Fruit fly (Drosophila melanogaster) whole organism, prepupa: ENCODE data around the gene Bre1.
A peak's percentile ranks its signal among the peaks of the same experiment; 100 is the strongest.

Source experiments
- CG10669 ChIP-seq: fragments of 200-800 bp; sonication (Bioruptor generic); optimal IDR thresholded peaks from 3 replicates; lab custom pipeline; 2018; ENCODE audit warnings: missing biosample characterization, mild to moderate bottlenecking, missing genetic modification characterization, moderate library complexity
- CG11294 ChIP-seq: fragments of 200-800 bp; sonication (Bioruptor generic); IDR thresholded peaks from 2 replicates; pipeline ENCODE4 v1.3.6; 2022; ENCODE audit warnings: missing biosample characterization, missing genetic modification characterization
- CG11762 ChIP-seq: fragments of 200-800 bp; sonication (Bioruptor generic); optimal IDR thresholded peaks from 3 replicates; lab custom pipeline; 2016; ENCODE audit warnings: missing biosample characterization, missing genetic modification characterization; ENCODE audit not compliant: insufficient read depth
- CG15336 ChIP-seq: fragments of 200-800 bp; sonication (Bioruptor generic); IDR thresholded peaks from 2 replicates; pipeline ENCODE4 v1.3.6; 2022; ENCODE audit warnings: missing biosample characterization, missing genetic modification characterization
- CG1621 ChIP-seq: fragments of 200-800 bp; sonication (Bioruptor generic); optimal IDR thresholded peaks from 3 replicates; lab custom pipeline; 2018; ENCODE audit warnings: missing biosample characterization, mild to moderate bottlenecking, missing genetic modification characterization
- CG16779 ChIP-seq: fragments of 200-800 bp; sonication (Bioruptor generic); optimal IDR thresholded peaks from 3 replicates; lab custom pipeline; 2017; ENCODE audit warnings: missing biosample characterization, mild to moderate bottlenecking, missing genetic modification characterization
- CG3032 ChIP-seq: fragments of 200-800 bp; optimal IDR thresholded peaks from 2 replicates; lab custom pipeline; 2019; ENCODE audit warnings: missing biosample characterization, mild to moderate bottlenecking, missing genetic modification characterization, moderate library complexity
- CG34406 ChIP-seq: fragments of 200-800 bp; sonication (Bioruptor generic); optimal IDR thresholded peaks from 3 replicates; lab custom pipeline; 2016; ENCODE audit warnings: missing biosample characterization, missing genetic modification characterization
- CG3919 ChIP-seq: fragments of 200-800 bp; sonication (Bioruptor generic); optimal IDR thresholded peaks from 3 replicates; lab custom pipeline; 2016; ENCODE audit warnings: missing biosample characterization, missing genetic modification characterization
- CG6163 ChIP-seq: fragments of 200-800 bp; sonication (Bioruptor generic); IDR thresholded peaks from 3 replicates; pipeline ENCODE4 v1.3.6; 2022; ENCODE audit warnings: missing biosample characterization, missing genetic modification characterization
- CG6276 ChIP-seq: fragments of 200-800 bp; sonication (Bioruptor generic); optimal IDR thresholded peaks from 2 replicates; lab custom pipeline; 2017; ENCODE audit warnings: missing biosample characterization, mild to moderate bottlenecking, missing genetic modification characterization
- CG6792 ChIP-seq: fragments of 200-800 bp; sonication (Bioruptor generic); optimal IDR thresholded peaks from 3 replicates; lab custom pipeline; 2016; ENCODE audit warnings: missing biosample characterization, missing genetic modification characterization
- CG7368 ChIP-seq: fragments of 200-800 bp; sonication (Bioruptor generic); optimal IDR thresholded peaks from 3 replicates; lab custom pipeline; 2016; ENCODE audit warnings: missing biosample characterization, missing genetic modification characterization
- CG8119 ChIP-seq: fragments of 200-800 bp; sonication (Bioruptor generic); IDR thresholded peaks from 3 replicates; pipeline ENCODE4 v1.3.6; 2022; ENCODE audit warnings: missing biosample characterization, missing genetic modification characterization
- CG8632 ChIP-seq: fragments of 200-800 bp; sonication (Bioruptor generic); optimal IDR thresholded peaks from 3 replicates; lab custom pipeline; 2016; ENCODE audit warnings: missing biosample characterization, missing genetic modification characterization
- CG9139 ChIP-seq: fragments of 200-800 bp; sonication (Bioruptor generic); optimal IDR thresholded peaks from 3 replicates; lab custom pipeline; 2017; ENCODE audit warnings: missing biosample characterization, mild to moderate bottlenecking, missing genetic modification characterization
- Eip75B ChIP-seq: fragments of 200-800 bp; sonication (Bioruptor generic); optimal IDR thresholded peaks from 3 replicates; lab custom pipeline; 2016; ENCODE audit warnings: missing biosample characterization, missing genetic modification characterization
- Eip78C ChIP-seq: fragments of 200-800 bp; sonication (Bioruptor generic); peaks from one replicate; lab custom pipeline; 2016; ENCODE audit warnings: missing biosample characterization, missing genetic modification characterization
- Eip93F ChIP-seq: fragments of 200-800 bp; sonication (Bioruptor generic); optimal IDR thresholded peaks from 2 replicates; lab custom pipeline; 2016; ENCODE audit warnings: missing biosample characterization, mild to moderate bottlenecking, missing genetic modification characterization
- Ets21C ChIP-seq: fragments of 200-800 bp; sonication (Bioruptor generic); optimal IDR thresholded peaks from 3 replicates; lab custom pipeline; 2016; ENCODE audit warnings: missing biosample characterization, missing genetic modification characterization
- Ets96B ChIP-seq: fragments of 200-800 bp; optimal IDR thresholded peaks from 2 replicates; lab custom pipeline; 2019; ENCODE audit warnings: missing biosample characterization, mild to moderate bottlenecking, missing genetic modification characterization, moderate library complexity
- Gug ChIP-seq: fragments of 200-800 bp; sonication (Bioruptor generic); IDR thresholded peaks from 2 replicates; pipeline ENCODE4 v1.3.6; 2022; ENCODE audit warnings: missing biosample characterization, missing genetic modification characterization
- Hr39 ChIP-seq: fragments of 200-800 bp; sonication (Bioruptor generic); optimal IDR thresholded peaks from 2 replicates; lab custom pipeline; 2016; ENCODE audit warnings: missing biosample characterization, missing genetic modification characterization
- Hr4 ChIP-seq: fragments of 200-800 bp; sonication (Bioruptor generic); optimal IDR thresholded peaks from 3 replicates; lab custom pipeline; 2016; ENCODE audit warnings: missing biosample characterization, missing genetic modification characterization
- Met ChIP-seq: fragments of 200-800 bp; sonication (Bioruptor generic); optimal IDR thresholded peaks from 3 replicates; lab custom pipeline; 2016; ENCODE audit warnings: missing biosample characterization, missing genetic modification characterization
- OdsH ChIP-seq: fragments of 200-800 bp; sonication (Bioruptor generic); optimal IDR thresholded peaks from 3 replicates; lab custom pipeline; 2016; ENCODE audit warnings: missing biosample characterization, missing genetic modification characterization
- Smox ChIP-seq: fragments of 200-800 bp; sonication (Bioruptor generic); optimal IDR thresholded peaks from 3 replicates; lab custom pipeline; 2016; ENCODE audit warnings: missing biosample characterization, missing genetic modification characterization
- Sox102F ChIP-seq: fragments of 200-800 bp; sonication (Bioruptor generic); optimal IDR thresholded peaks from 2 replicates; lab custom pipeline; 2016; ENCODE audit warnings: missing biosample characterization, mild to moderate bottlenecking, missing genetic modification characterization
- Sox14 ChIP-seq: fragments of 200-800 bp; sonication (Bioruptor generic); optimal IDR thresholded peaks from 3 replicates; lab custom pipeline; 2016; ENCODE audit warnings: missing biosample characterization, missing genetic modification characterization
- achi ChIP-seq: fragments of 200-800 bp; sonication (Bioruptor generic); optimal IDR thresholded peaks from 3 replicates; lab custom pipeline; 2016; ENCODE audit warnings: missing biosample characterization, missing genetic modification characterization
- acj6 ChIP-seq: fragments of 200-800 bp; sonication (Bioruptor generic); optimal IDR thresholded peaks from 3 replicates; lab custom pipeline; 2016; ENCODE audit warnings: missing biosample characterization, missing genetic modification characterization
- cyc ChIP-seq: fragments of 200-800 bp; sonication (Bioruptor generic); optimal IDR thresholded peaks from 3 replicates; lab custom pipeline; 2016; ENCODE audit warnings: missing biosample characterization, missing genetic modification characterization
- eg ChIP-seq: fragments of 200-800 bp; sonication (Bioruptor generic); IDR thresholded peaks from 3 replicates; pipeline ENCODE4 v1.3.6; 2022; ENCODE audit warnings: missing biosample characterization, missing genetic modification characterization
- esn ChIP-seq: fragments of 200-800 bp; sonication (Bioruptor generic); optimal IDR thresholded peaks from 2 replicates; lab custom pipeline; 2016; ENCODE audit warnings: missing biosample characterization, mild to moderate bottlenecking, missing genetic modification characterization, moderate library complexity
- fd59A ChIP-seq: fragments of 200-800 bp; sonication (Bioruptor generic); optimal IDR thresholded peaks from 2 replicates; lab custom pipeline; 2017; ENCODE audit warnings: missing biosample characterization, mild to moderate bottlenecking, missing genetic modification characterization, missing genetic modification reagents
- fd85E ChIP-seq: fragments of 200-800 bp; sonication (Bioruptor generic); optimal IDR thresholded peaks from 3 replicates; lab custom pipeline; 2016; ENCODE audit warnings: missing biosample characterization, missing genetic modification characterization
- fkh ChIP-seq: fragments of 200-800 bp; sonication (Bioruptor generic); optimal IDR thresholded peaks from 3 replicates; lab custom pipeline; 2017; ENCODE audit warnings: missing biosample characterization, mild to moderate bottlenecking, missing genetic modification characterization, moderate library complexity
- lz ChIP-seq: fragments of 200-800 bp; sonication (Bioruptor generic); optimal IDR thresholded peaks from 3 replicates; lab custom pipeline; 2016; ENCODE audit warnings: missing biosample characterization, missing genetic modification characterization
- net ChIP-seq: fragments of 200-800 bp; sonication (Bioruptor generic); optimal IDR thresholded peaks from 3 replicates; lab custom pipeline; 2016; ENCODE audit warnings: missing biosample characterization, missing genetic modification characterization
- pdm3 ChIP-seq: fragments of 200-800 bp; sonication (Bioruptor generic); optimal IDR thresholded peaks from 3 replicates; lab custom pipeline; 2016; ENCODE audit warnings: missing biosample characterization, missing genetic modification characterization
- salr ChIP-seq, 2 experiments: fragments of 200-800 bp; sonication (Bioruptor generic); optimal IDR thresholded peaks; 3 replicates each; lab custom pipeline; 2016 to 2018; ENCODE audit warnings: missing biosample characterization in 2 of 2, missing genetic modification characterization in 2 of 2, mild to moderate bottlenecking in 1 of 2
- spab ChIP-seq: fragments of 200-800 bp; sonication (Bioruptor generic); optimal IDR thresholded peaks from 2 replicates; lab custom pipeline; 2017; ENCODE audit warnings: missing biosample characterization, mild to moderate bottlenecking, missing genetic modification characterization, missing genetic modification reagents
- ss ChIP-seq, 2 experiments: fragments of 200-800 bp; sonication (Bioruptor generic); optimal IDR thresholded peaks; 2 replicates in 1 of 2; 3 replicates in 1 of 2; lab custom pipeline; 2017 to 2018; ENCODE audit warnings: mild to moderate bottlenecking in 2 of 2, missing biosample characterization in 2 of 2, missing genetic modification characterization in 2 of 2, moderate library complexity in 1 of 2
- svp ChIP-seq: fragments of 200-800 bp; sonication (Bioruptor generic); peaks from one replicate; lab custom pipeline; 2016; ENCODE audit warnings: missing biosample characterization, missing genetic modification characterization
- topi ChIP-seq: fragments of 200-800 bp; sonication (Bioruptor generic); optimal IDR thresholded peaks from 3 replicates; lab custom pipeline; 2016; ENCODE audit warnings: missing biosample characterization, missing genetic modification characterization
- vri ChIP-seq: fragments of 200-800 bp; sonication (Bioruptor generic); optimal IDR thresholded peaks from 3 replicates; lab custom pipeline; 2016; ENCODE audit warnings: missing biosample characterization, mild to moderate bottlenecking, missing genetic modification characterization

Bre1 gene

DNA sequence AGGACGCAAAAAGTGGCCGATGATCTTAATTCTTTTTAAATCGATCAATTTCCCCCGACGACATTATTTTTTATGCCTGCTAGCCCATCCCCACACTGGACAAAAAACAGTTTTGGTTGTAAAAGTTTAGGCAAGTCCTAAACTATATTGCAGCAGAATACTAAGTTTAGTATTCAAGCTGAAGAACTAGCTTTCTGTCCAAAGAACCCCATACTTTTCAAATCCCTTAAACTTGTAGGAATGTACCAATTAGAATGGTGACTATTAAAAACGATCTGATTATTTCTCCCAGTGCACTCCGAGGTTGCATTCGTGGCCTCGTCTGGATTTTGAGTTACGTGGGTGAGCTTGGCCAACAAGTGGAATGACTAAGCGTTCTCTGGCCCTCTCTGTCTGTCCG lies 31.5 kb upstream of the Bre1 start (continued):
- no peak for TF ChIP-seq vri (GFP tag; lab: Kevin White, UChicago)
- TF ChIP-seq topi, result no peak
- TF ChIP-seq acj6, result peak; percentile 28
- 0 out of 3 replicates have a peak, but pooled peaks have one; percentile 12 for TF ChIP-seq CG6163 (GFP tag; lab: Robert Waterston, UW)

DNA sequence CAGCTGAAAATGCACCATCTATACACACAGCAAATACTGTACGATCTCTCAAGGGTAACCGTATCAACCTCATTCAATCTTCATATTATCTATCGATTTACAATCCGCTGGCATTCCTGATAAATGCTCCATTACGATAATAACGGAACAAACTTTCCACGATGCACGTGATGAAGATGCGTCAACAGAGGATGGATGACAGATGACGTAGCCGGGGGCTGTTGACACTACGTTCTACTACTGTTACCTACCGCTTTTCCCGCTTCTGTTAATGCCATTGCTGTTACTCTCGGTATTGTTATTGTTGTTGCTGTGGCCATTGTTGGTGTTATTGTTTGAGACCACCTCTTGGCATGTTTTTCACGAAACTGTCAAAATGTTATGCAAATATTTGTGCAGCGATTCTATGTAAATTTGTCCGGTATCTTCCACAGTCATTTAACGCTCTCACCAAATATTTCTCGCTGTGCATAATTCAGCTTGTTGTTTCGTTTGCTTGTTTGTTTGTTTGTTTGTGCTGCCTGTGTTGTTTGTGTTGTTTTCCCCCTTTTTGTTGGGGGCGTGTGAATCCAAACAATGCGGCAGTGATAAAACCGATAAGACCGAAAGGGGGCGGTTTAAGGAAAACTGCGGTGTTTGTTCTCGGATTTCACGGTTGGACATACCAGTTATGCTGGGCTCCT lies 29.9 kb upstream of the Bre1 start:
- peak; percentile 7 for TF ChIP-seq CG10669 (GFP tag; lab: Kevin White, UChicago)
- no peak for TF ChIP-seq CG9139 (GFP tag; lab: Kevin White, UChicago)
- TF ChIP-seq salr (GFP tag; optimal IDR thresholded peaks at IDR 0.05; lab: Kevin White, UChicago), result no peak
- TF ChIP-seq CG11762 (GFP tag; lab: Kevin White, UChicago), result no peak
- TF ChIP-seq CG3919, result peak; percentile 19
- TF ChIP-seq Ets21C (GFP tag; lab: Kevin White, UChicago), result no peak
- TF ChIP-seq lz (GFP tag; lab: Kevin White, UChicago), result peak; percentile 9
- no peak for TF ChIP-seq Smox
- no peak for TF ChIP-seq cyc (GFP tag; lab: Kevin White, UChicago)
- peak; percentile 21 for TF ChIP-seq CG34406 (GFP tag; lab: Kevin White, UChicago)
- TF ChIP-seq fd85E (GFP tag; lab: Kevin White, UChicago), result no peak
- peak; percentile 97 for TF ChIP-seq fkh (GFP tag; lab: Kevin White, UChicago)
- TF ChIP-seq Eip78C (GFP tag; lab: Kevin White, UChicago), result peak; percentile 66
- TF ChIP-seq acj6, result peak; percentile 2
- peak in 1 of 2 experiments; percentile 3 for TF ChIP-seq ss (GFP tag; optimal IDR thresholded peaks at IDR 0.05; lab: Kevin White, UChicago)
- peak; percentile 15 for TF ChIP-seq CG1621 (tag; lab: Kevin White, UChicago)
- no peak for TF ChIP-seq pdm3 (GFP tag; lab: Kevin White, UChicago)
- peak; percentile 22 for TF ChIP-seq svp
- peak; percentile 53; the same call in 1 of the 3 replicates for TF ChIP-seq CG6163 (GFP tag; lab: Robert Waterston, UW)
- peak; percentile 11 for TF ChIP-seq Eip75B (GFP tag; lab: Kevin White, UChicago)
- TF ChIP-seq spab, result no peak
- peak; percentile 1 for TF ChIP-seq CG7368 (GFP tag; lab: Kevin White, UChicago)
- TF ChIP-seq Met, result peak; percentile 17
- TF ChIP-seq eg (GFP tag; lab: Robert Waterston, UW), result no peak
- no peak for TF ChIP-seq CG3032 (tag; lab: Kevin White, UChicago)
- TF ChIP-seq net (GFP tag; lab: Kevin White, UChicago), result peak; percentile 12
- TF ChIP-seq OdsH, result no peak
- TF ChIP-seq CG6792 (GFP tag; lab: Kevin White, UChicago), result peak; percentile 1
- no peak for TF ChIP-seq Sox102F (GFP tag; lab: Kevin White, UChicago)

DNA sequence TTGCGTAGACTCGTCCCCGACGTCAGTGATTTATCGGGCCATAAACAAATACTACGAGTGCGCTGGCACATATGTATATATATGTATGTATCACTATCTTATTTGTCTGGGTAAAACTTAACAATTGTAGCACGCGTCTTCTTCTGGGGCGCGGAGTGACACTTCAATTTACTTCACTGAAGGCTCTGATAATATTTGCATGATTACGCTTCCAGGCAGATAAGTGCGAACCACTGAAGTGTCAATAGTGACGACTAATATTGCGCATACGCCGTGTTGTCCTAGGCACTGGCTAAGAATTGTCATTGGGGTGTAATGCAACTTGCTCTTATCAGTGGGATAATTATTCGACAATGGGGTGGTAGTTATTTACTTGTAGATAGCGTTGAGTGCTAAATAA lies 27.5 kb upstream of the Bre1 start:
- TF ChIP-seq CG34406 (GFP tag; lab: Kevin White, UChicago) (peak; percentile 27), CG10669 (GFP tag; lab: Kevin White, UChicago) (peak; percentile 43), Eip75B (GFP tag; lab: Kevin White, UChicago) (no peak), Met (no peak), achi (GFP tag; lab: Kevin White, UChicago) (no peak), CG11294 (no peak), esn (GFP tag; lab: Kevin White, UChicago) (peak; percentile 19), vri (GFP tag; lab: Kevin White, UChicago) (peak; percentile 1), Eip78C (GFP tag; lab: Kevin White, UChicago) (peak; percentile 86), Ets96B (tag; lab: Kevin White, UChicago) (no peak), CG3032 (tag; lab: Kevin White, UChicago) (peak; percentile 1), CG8119 (no peak), fkh (GFP tag; lab: Kevin White, UChicago) (peak; percentile 55), Hr39 (GFP tag; lab: Kevin White, UChicago) (no peak), Sox14 (no peak), cyc (GFP tag; lab: Kevin White, UChicago) (no peak), net (GFP tag; lab: Kevin White, UChicago) (peak; percentile 9), fd59A (peak; percentile 23), Eip93F (GFP tag; lab: Kevin White, UChicago) (no peak), CG8632 (GFP tag; lab: Kevin White, UChicago) (peak; percentile 29), acj6 (no peak), Gug (GFP tag; lab: Robert Waterston, UW) (no peak), ss (GFP tag; optimal IDR thresholded peaks at IDR 0.05; lab: Kevin White, UChicago) (peak; percentile 8 to 64), eg (GFP tag; lab: Robert Waterston, UW) (0 out of 3 replicates have a peak, but pooled peaks have one; percentile 38), CG6276 (GFP tag; lab: Kevin White, UChicago) (peak; percentile 5), CG15336 (0 out of 2 replicates have a peak, but pooled peaks have one; percentile 18), Hr4 (GFP tag; lab: Kevin White, UChicago) (no peak), svp (peak; percentile 35), CG16779 (tag; lab: Kevin White, UChicago) (peak; percentile 21), lz (GFP tag; lab: Kevin White, UChicago) (no peak)
